Worm (Caenorhabditis elegans) whole organism, L4 larva: Measurements from ENCODE around the gene jhdm-1.

ENCODE experiments used
- F44E2.7 ChIP-seq: fragments of 200-800 bp; sonication (Bioruptor generic); IDR thresholded peaks from 2 replicates; pipeline ENCODE4 v2.1.2; 2022; ENCODE audit warnings: missing genetic modification characterization, missing compliant biosample characterization
- R02D3.7 ChIP-seq: fragments of 150-350 bp; sonication (generic microtip); optimal IDR thresholded peaks from 3 replicates; lab custom pipeline; 2014; ENCODE audit warnings: missing biosample characterization, missing genetic modification characterization
- Y48G9A.11 ChIP-seq: fragments of 200-800 bp; sonication (Bioruptor generic); IDR thresholded peaks from 2 replicates; pipeline ENCODE4 v1.3.6; 2022; ENCODE audit warnings: missing genetic modification reagents, missing genetic modification characterization, missing compliant biosample characterization
- ama-1 ChIP-seq: fragments of 150-350 bp; optimal IDR thresholded peaks from 2 replicates; lab custom pipeline; 2014; ENCODE audit warnings: inconsistent platforms, mixed read lengths
- arid-1 ChIP-seq: fragments of 200-800 bp; sonication (Bioruptor generic); conservative IDR thresholded peaks from 2 replicates; pipeline ENCODE4 v1.3.6; 2022; ENCODE audit warnings: missing genetic modification reagents, missing genetic modification characterization, missing compliant biosample characterization
- ceh-32 ChIP-seq: sonication (generic microtip); optimal IDR thresholded peaks from 2 replicates; lab custom pipeline; 2016; ENCODE audit warnings: mild to moderate bottlenecking, missing genetic modification characterization, missing compliant biosample characterization; ENCODE audit not compliant: poor library complexity
- ceh-44 ChIP-seq: fragments of 200-800 bp; sonication (Bioruptor generic); IDR thresholded peaks from 2 replicates; pipeline ENCODE4 v1.3.6; 2022; ENCODE audit warnings: missing genetic modification reagents, missing genetic modification characterization, missing compliant biosample characterization
- ceh-62 ChIP-seq: sonication (generic microtip); optimal IDR thresholded peaks from 2 replicates; lab custom pipeline; 2017; ENCODE audit warnings: missing biosample characterization, missing genetic modification characterization
- cey-2 ChIP-seq: sonication (generic microtip); optimal IDR thresholded peaks from 3 replicates; lab custom pipeline; 2017; ENCODE audit warnings: missing genetic modification characterization, mild to moderate bottlenecking, missing compliant biosample characterization, antibody characterized with exemption, borderline replicate concordance; ENCODE audit not compliant: insufficient read depth
- ctbp-1 ChIP-seq: fragments of 200-800 bp; sonication (Bioruptor generic); IDR thresholded peaks from 2 replicates; pipeline ENCODE4 v1.3.6; 2022; ENCODE audit warnings: missing genetic modification reagents, missing genetic modification characterization, missing compliant biosample characterization
- daf-12 ChIP-seq: fragments of 150-350 bp; optimal IDR thresholded peaks from 2 replicates; lab custom pipeline; 2014; ENCODE audit warnings: missing biosample characterization, missing genetic modification reagents, missing genetic modification characterization
- daf-16 ChIP-seq, 3 experiments: sonication (generic microtip); optimal IDR thresholded peaks; 2 replicates each; lab custom pipeline; 2016 to 2017; ENCODE audit warnings: missing genetic modification characterization in 3 of 3, missing genetic modification reagents in 3 of 3, mild to moderate bottlenecking in 2 of 3, missing compliant biosample characterization in 2 of 3, missing biosample characterization in 1 of 3, moderate library complexity in 1 of 3
- daf-19 ChIP-seq: fragments of 200-800 bp; sonication (Bioruptor generic); conservative IDR thresholded peaks from 2 replicates; pipeline ENCODE4 v1.3.6; 2022; ENCODE audit warnings: missing genetic modification characterization, missing compliant biosample characterization
- daf-8 ChIP-seq: fragments of 200-800 bp; sonication (Bioruptor generic); IDR thresholded peaks from 2 replicates; pipeline ENCODE4 v1.3.6; 2022; ENCODE audit warnings: missing genetic modification characterization, missing compliant biosample characterization
- dmd-6 ChIP-seq: fragments of 200-800 bp; sonication (Bioruptor generic); IDR thresholded peaks from 2 replicates; pipeline ENCODE4 v1.3.6; 2022; ENCODE audit warnings: missing genetic modification reagents, missing genetic modification characterization, missing compliant biosample characterization
- dmd-8 ChIP-seq: fragments of 200-800 bp; sonication (Bioruptor generic); IDR thresholded peaks from 2 replicates; pipeline ENCODE4 v1.3.6; 2022; ENCODE audit warnings: missing genetic modification characterization, missing compliant biosample characterization
- egl-43 ChIP-seq: fragments of 200-800 bp; sonication (Bioruptor generic); IDR thresholded peaks from 2 replicates; pipeline ENCODE4 v1.3.6; 2022; ENCODE audit warnings: missing genetic modification reagents, missing genetic modification characterization, missing compliant biosample characterization
- fos-1 ChIP-seq: fragments of 150-350 bp; optimal IDR thresholded peaks from 2 replicates; lab custom pipeline; 2014; ENCODE audit warnings: missing biosample characterization, missing genetic modification characterization
- hif-1 ChIP-seq, 2 experiments: sonication (generic microtip); optimal IDR thresholded peaks; 2 replicates each; lab custom pipeline; 2016 to 2017; ENCODE audit warnings: missing compliant biosample characterization in 2 of 2, missing genetic modification characterization in 2 of 2, missing genetic modification reagents in 2 of 2, missing genotype in 2 of 2, mild to moderate bottlenecking in 1 of 2
- hlh-11 ChIP-seq: fragments of 200-800 bp; sonication (Bioruptor generic); optimal IDR thresholded peaks from 2 replicates; lab custom pipeline; 2018; ENCODE audit warnings: mild to moderate bottlenecking, missing genetic modification characterization, missing compliant biosample characterization
- jun-1 ChIP-seq: fragments of 150-350 bp; optimal IDR thresholded peaks from 2 replicates; lab custom pipeline; 2014; ENCODE audit warnings: missing biosample characterization, missing genetic modification reagents, missing genetic modification characterization
- lin-29 ChIP-seq: fragments of 200-800 bp; sonication (Bioruptor generic); IDR thresholded peaks from 2 replicates; pipeline ENCODE4 v1.3.6; 2022; ENCODE audit warnings: missing genetic modification reagents, missing genetic modification characterization, missing compliant biosample characterization
- lsy-2 ChIP-seq, 2 experiments: fragments of 150-350 bp in 1 of 2; sonication (generic microtip) in 1 of 2; optimal IDR thresholded peaks; 2 replicates each; lab custom pipeline; 2014 to 2017; ENCODE audit warnings: missing biosample characterization in 2 of 2, missing genetic modification characterization in 2 of 2
- madf-9 ChIP-seq: fragments of 200-800 bp; sonication (Bioruptor generic); conservative IDR thresholded peaks from 2 replicates; pipeline ENCODE4 v1.3.6; 2022; ENCODE audit warnings: missing genetic modification reagents, missing genetic modification characterization, missing compliant biosample characterization
- mdl-1 ChIP-seq, 2 experiments: fragments of 150-350 bp in 1 of 2; sonication (generic microtip) in 1 of 2; optimal IDR thresholded peaks; 2 replicates each; lab custom pipeline; 2014 to 2017; ENCODE audit warnings: missing biosample characterization in 2 of 2, missing genetic modification characterization in 2 of 2
- mdt-29 ChIP-seq: fragments of 200-800 bp; sonication (Bioruptor generic); IDR thresholded peaks from 2 replicates; pipeline ENCODE4 v1.3.6; 2022; ENCODE audit warnings: missing genetic modification reagents, missing genetic modification characterization, missing compliant biosample characterization
- mep-1 ChIP-seq: fragments of 150-350 bp; sonication (generic microtip); optimal IDR thresholded peaks from 3 replicates; lab custom pipeline; 2014; ENCODE audit warnings: missing biosample characterization, missing genetic modification characterization
- mes-2 ChIP-seq: sonication (generic microtip); optimal IDR thresholded peaks from 2 replicates; lab custom pipeline; 2016; ENCODE audit warnings: missing genotype, mild to moderate bottlenecking, missing genetic modification characterization, missing compliant biosample characterization; ENCODE audit not compliant: poor library complexity, severe bottlenecking
- mxl-3 ChIP-seq: fragments of 200-800 bp; sonication (Bioruptor generic); optimal IDR thresholded peaks from 2 replicates; lab custom pipeline; 2018; ENCODE audit warnings: mild to moderate bottlenecking, missing genetic modification characterization, missing compliant biosample characterization
- nhr-10 ChIP-seq: fragments of 150-350 bp; optimal IDR thresholded peaks from 2 replicates; lab custom pipeline; 2014; ENCODE audit warnings: missing biosample characterization, missing genetic modification characterization
- nhr-102 ChIP-seq: sonication (generic microtip); optimal IDR thresholded peaks from 2 replicates; lab custom pipeline; 2016; ENCODE audit warnings: mild to moderate bottlenecking, missing genetic modification characterization, moderate library complexity, missing compliant biosample characterization
- nhr-11 ChIP-seq: fragments of 150-350 bp; optimal IDR thresholded peaks from 2 replicates; lab custom pipeline; 2014; ENCODE audit warnings: missing biosample characterization, missing genetic modification characterization
- nhr-237 ChIP-seq: sonication (generic microtip); optimal IDR thresholded peaks from 2 replicates; lab custom pipeline; 2017; ENCODE audit warnings: missing biosample characterization, missing genetic modification characterization
- nhr-25 ChIP-seq: sonication (generic microtip); optimal IDR thresholded peaks from 2 replicates; lab custom pipeline; 2017; ENCODE audit warnings: missing genetic modification characterization, mild to moderate bottlenecking, missing compliant biosample characterization, antibody characterized with exemption, moderate library complexity, borderline replicate concordance; ENCODE audit not compliant: insufficient read depth
- nhr-42 ChIP-seq: fragments of 200-800 bp; sonication (Bioruptor generic); IDR thresholded peaks from 2 replicates; pipeline ENCODE4 v1.3.6; 2022; ENCODE audit warnings: missing genetic modification characterization, missing compliant biosample characterization
- nhr-48 ChIP-seq: sonication (generic microtip); optimal IDR thresholded peaks from 2 replicates; lab custom pipeline; 2016; ENCODE audit warnings: mild to moderate bottlenecking, missing genetic modification characterization, missing compliant biosample characterization
- nhr-77 ChIP-seq: fragments of 150-350 bp; optimal IDR thresholded peaks from 2 replicates; lab custom pipeline; 2014; ENCODE audit warnings: missing biosample characterization, missing genetic modification characterization
- php-3 ChIP-seq: fragments of 200-800 bp; sonication (Bioruptor generic); IDR thresholded peaks from 2 replicates; pipeline ENCODE4 v1.3.6; 2022; ENCODE audit warnings: missing genetic modification reagents, missing genetic modification characterization, missing compliant biosample characterization
- sdz-12 ChIP-seq: fragments of 200-800 bp; sonication (Bioruptor generic); optimal IDR thresholded peaks from 2 replicates; lab custom pipeline; 2018; ENCODE audit warnings: mild to moderate bottlenecking, missing genetic modification characterization, missing compliant biosample characterization
- tag-97 ChIP-seq: fragments of 200-800 bp; sonication (Bioruptor generic); IDR thresholded peaks from 2 replicates; pipeline ENCODE4 v1.3.6; 2022; ENCODE audit warnings: missing genetic modification characterization, missing compliant biosample characterization
- unc-130 ChIP-seq: sonication (generic microtip); optimal IDR thresholded peaks from 2 replicates; lab custom pipeline; 2016; ENCODE audit warnings: missing genetic modification reagents, missing genetic modification characterization, missing compliant biosample characterization
- unc-39 ChIP-seq: sonication (generic microtip); optimal IDR thresholded peaks from 2 replicates; lab custom pipeline; 2017; ENCODE audit warnings: missing biosample characterization, missing genetic modification characterization
- unc-62 ChIP-seq, 3 experiments: fragments of 150-350 bp in 1 of 3; sonication (generic microtip); optimal IDR thresholded peaks in 2 of 3; peaks in 1 of 3; 1 replicate in 1 of 3; 2 replicates in 2 of 3; lab custom pipeline; 2014 to 2017; ENCODE audit warnings: missing biosample characterization in 3 of 3, missing genetic modification characterization in 3 of 3, missing genetic modification reagents in 3 of 3, missing genotype in 1 of 3
- zag-1 ChIP-seq: fragments of 150-350 bp; optimal IDR thresholded peaks from 2 replicates; lab custom pipeline; 2014; ENCODE audit warnings: missing biosample characterization, missing genetic modification characterization
- zfp-2 ChIP-seq: sonication (generic microtip); optimal IDR thresholded peaks from 2 replicates; lab custom pipeline; 2016; ENCODE audit warnings: mild to moderate bottlenecking, missing genetic modification characterization, missing compliant biosample characterization
- ztf-11 ChIP-seq: fragments of 150-350 bp; optimal IDR thresholded peaks from 2 replicates; lab custom pipeline; 2014; ENCODE audit warnings: missing biosample characterization, missing genetic modification characterization
- ztf-7 ChIP-seq: fragments of 150-350 bp; optimal IDR thresholded peaks from 2 replicates; lab custom pipeline; 2014; ENCODE audit warnings: missing biosample characterization, missing genetic modification characterization

jhdm-1 gene

ce11 chrIII:6422721-6423120 is 31.6 kb upstream of the jhdm-1 start (continued):
- TF ChIP-seq php-3 (GFP tag; lab: Robert Waterston, UW) (peak; percentile 19; the same call in 1 of the 2 replicates), unc-130 (no peak), mep-1 (tag; lab: Kevin White, UChicago) (peak; percentile 5), daf-12 (tag; lab: Kevin White, UChicago) (no peak), daf-16 (GFP tag; optimal IDR thresholded peaks at IDR 0.05; lab: Kevin White, UChicago) (no peak), daf-16 (tag; optimal IDR thresholded peaks at IDR 0.05; lab: Kevin White, UChicago) (no peak), zag-1 (tag; lab: Kevin White, UChicago) (no peak), mdt-29 (GFP tag; lab: Robert Waterston, UW) (0 out of 2 replicates have a peak, but pooled peaks have one; percentile 24), daf-19 (no peak), mdl-1 (tag; optimal IDR thresholded peaks at IDR 0.05; lab: Kevin White, UChicago) (peak in 1 of 2 experiments; percentile 30), ctbp-1 (GFP tag; lab: Robert Waterston, UW) (no peak), nhr-48 (no peak), ztf-11 (no peak), unc-62 (GFP tag; optimal IDR thresholded peaks at IDR 0.05 in 1 of 2; lab: Kevin White, UChicago) (peak in 1 of 2 experiments; percentile 94), unc-62 (tag; optimal IDR thresholded peaks at IDR 0.05; lab: Kevin White, UChicago) (no peak), ceh-32 (tag; lab: Kevin White, UChicago) (no peak), mxl-3 (GFP tag; lab: Kevin White, UChicago) (peak; percentile 71), arid-1 (no peak), egl-43 (GFP tag; lab: Robert Waterston, UW) (no peak), hif-1 (tag; optimal IDR thresholded peaks at IDR 0.05; lab: Kevin White, UChicago) (no peak), R02D3.7 (tag; lab: Kevin White, UChicago) (no peak), fos-1 (no peak), hlh-11 (tag; lab: Kevin White, UChicago) (peak; percentile 40), F44E2.7 (GFP tag; lab: Robert Waterston, UW) (no peak)

- TF ChIP-seq sdz-12 (GFP tag; lab: Kevin White, UChicago), result no peak
- no peak for TF ChIP-seq ama-1
- no peak for TF ChIP-seq mes-2 (tag; lab: Kevin White, UChicago)
- no peak for TF ChIP-seq madf-9 (GFP tag; lab: Robert Waterston, UW)
- no peak for TF ChIP-seq Y48G9A.11
- TF ChIP-seq hlh-11 (tag; lab: Kevin White, UChicago), result no peak
- TF ChIP-seq lsy-2 (tag; optimal IDR thresholded peaks at IDR 0.05; lab: Kevin White, UChicago), result no peak
- no peak for TF ChIP-seq dmd-6 (GFP tag; lab: Robert Waterston, UW)
- TF ChIP-seq nhr-25 (tag; lab: Kevin White, UChicago), result no peak
- no peak for TF ChIP-seq ztf-7 (tag; lab: Kevin White, UChicago)
- TF ChIP-seq R02D3.7 (tag; lab: Kevin White, UChicago), result no peak
- TF ChIP-seq nhr-237 (tag; lab: Kevin White, UChicago), result no peak
- TF ChIP-seq nhr-10 (tag; lab: Kevin White, UChicago), result no peak
- no peak for TF ChIP-seq dmd-8 (GFP tag; lab: Robert Waterston, UW)
- TF ChIP-seq lin-29 (GFP tag; lab: Robert Waterston, UW), result no peak
- no peak for TF ChIP-seq zag-1 (tag; lab: Kevin White, UChicago)
- TF ChIP-seq ceh-62, result no peak
These were observed 27.1 kb upstream of the jhdm-1 start, which contains the start of gene C05D11.8 for ce11 chrIII:6427205-6427604. Gene C05D11.8, minus strand, starts transcription at chrIII:6427305.

DNA sequence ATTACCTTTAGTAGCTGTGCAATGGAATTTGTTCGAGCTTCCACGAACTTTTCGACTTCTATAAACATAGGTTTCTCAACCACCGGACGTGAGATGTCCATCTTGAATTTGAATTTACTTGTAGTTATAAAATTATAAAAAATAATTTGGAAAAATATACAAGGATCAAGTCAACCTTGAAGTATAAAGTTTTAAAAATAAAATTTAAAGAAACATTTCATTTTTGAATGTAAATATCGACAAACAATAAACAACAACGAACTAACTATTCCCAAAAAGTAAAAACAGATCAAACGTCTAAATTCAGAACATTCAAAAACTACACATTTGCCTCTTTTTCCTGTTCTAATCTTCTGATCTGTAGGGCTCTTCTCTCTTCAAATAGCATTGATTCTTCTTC is 23.4 kb upstream of the jhdm-1 start, which contains the start of gene popl-1:
TSS of gene popl-1 (minus strand) at position 101 of the 400 bp plus-strand sequence.
- TF ChIP-seq cey-2 (tag; lab: Kevin White, UChicago), result no peak
- no peak for TF ChIP-seq unc-39
- no peak for TF ChIP-seq daf-8 (GFP tag; lab: Robert Waterston, UW)
- TF ChIP-seq zfp-2 (tag; lab: Kevin White, UChicago), result no peak
- no peak for TF ChIP-seq tag-97 (GFP tag; lab: Robert Waterston, UW)
- TF ChIP-seq nhr-42 (GFP tag; lab: Robert Waterston, UW), result no peak
- TF ChIP-seq ceh-44 (GFP tag; lab: Robert Waterston, UW), result no peak
- no peak for TF ChIP-seq mep-1 (tag; lab: Kevin White, UChicago)
- no peak for TF ChIP-seq nhr-11 (tag; lab: Kevin White, UChicago)
- no peak for TF ChIP-seq nhr-77
- TF ChIP-seq jun-1 (tag; lab: Kevin White, UChicago), result no peak
- TF ChIP-seq nhr-102 (tag; lab: Kevin White, UChicago), result no peak
